Worm (Caenorhabditis elegans) whole organism, L3 larva: ENCODE results near the gene acr-20.

Source experiments
- egl-27 ChIP-seq: sonication (generic microtip); optimal IDR thresholded peaks from 4 replicates; lab custom pipeline; 2017; ENCODE audit warnings: missing biosample characterization, missing genetic modification reagents, missing genetic modification characterization
- elt-3 ChIP-seq, 3 experiments: fragments of 150-350 bp in 1 of 3; sonication (generic microtip) in 2 of 3; optimal IDR thresholded peaks; 2 replicates in 2 of 3; 4 replicates in 1 of 3; lab custom pipeline; 2014 to 2017; ENCODE audit warnings: missing biosample characterization in 3 of 3, missing genetic modification characterization in 3 of 3
- fkh-10 ChIP-seq: sonication (generic microtip); optimal IDR thresholded peaks from 2 replicates; lab custom pipeline; 2017; ENCODE audit warnings: missing biosample characterization, missing genetic modification reagents, missing genetic modification characterization
- hmg-11 ChIP-seq: sonication (generic microtip); optimal IDR thresholded peaks from 2 replicates; lab custom pipeline; 2016; ENCODE audit warnings: missing genetic modification characterization, missing compliant biosample characterization
- lin-15B ChIP-seq: fragments of 150-350 bp; optimal IDR thresholded peaks from 2 replicates; lab custom pipeline; 2014; ENCODE audit warnings: missing biosample characterization, missing genetic modification characterization
- lin-39 ChIP-seq: fragments of 150-350 bp; optimal IDR thresholded peaks from 2 replicates; lab custom pipeline; 2018; ENCODE audit warnings: missing biosample characterization, missing genetic modification reagents, missing genetic modification characterization
- nhr-11 ChIP-seq: fragments of 150-350 bp; optimal IDR thresholded peaks from 2 replicates; lab custom pipeline; 2014; ENCODE audit warnings: missing biosample characterization, missing genetic modification characterization
- pqm-1 ChIP-seq: fragments of 150-350 bp; optimal IDR thresholded peaks from 2 replicates; lab custom pipeline; 2017; ENCODE audit warnings: missing biosample characterization, missing genetic modification characterization, inconsistent platforms
- zag-1 ChIP-seq: fragments of 150-350 bp; optimal IDR thresholded peaks from 2 replicates; lab custom pipeline; 2014; ENCODE audit warnings: missing biosample characterization, missing genetic modification characterization
- ztf-11 ChIP-seq: fragments of 150-350 bp; optimal IDR thresholded peaks from 2 replicates; lab custom pipeline; 2014; ENCODE audit warnings: missing biosample characterization, missing genetic modification characterization

- peak in 1 of 3 experiments; percentile 15 for TF ChIP-seq elt-3 (tag; optimal IDR thresholded peaks at IDR 0.05; lab: Kevin White, UChicago)
- no peak for TF ChIP-seq pqm-1 (tag; lab: Kevin White, UChicago)
- no peak for TF ChIP-seq ztf-11 (tag; lab: Kevin White, UChicago)
- TF ChIP-seq egl-27 (tag; lab: Kevin White, UChicago): no peak
- TF ChIP-seq hmg-11 (tag; lab: Kevin White, UChicago): no peak
- no peak for TF ChIP-seq lin-15B (tag; lab: Kevin White, UChicago)
- TF ChIP-seq zag-1 (tag; lab: Kevin White, UChicago): no peak
- no peak for TF ChIP-seq nhr-11 (tag; lab: Kevin White, UChicago)
- TF ChIP-seq fkh-10 (GFP tag; lab: Kevin White, UChicago): no peak
- no peak for TF ChIP-seq lin-39 (tag; lab: Kevin White, UChicago)
Measured at ce11 chrII:14406117-14406935, 28.6 kb upstream of the acr-20 start.
